Worm (Caenorhabditis elegans) whole organism, L3 larva: ENCODE measurements around the gene best-13.
A peak's percentile ranks its signal among the peaks of the same experiment; 100 is the strongest.

Experiments
- ama-1 ChIP-seq: fragments of 150-350 bp; optimal IDR thresholded peaks from 2 replicates; lab custom pipeline; 2018
- ceh-16 ChIP-seq: sonication (generic microtip); optimal IDR thresholded peaks from 2 replicates; lab custom pipeline; 2017; ENCODE audit warnings: missing biosample characterization, missing genetic modification characterization
- ceh-28 ChIP-seq: fragments of 150-350 bp; optimal IDR thresholded peaks from 2 replicates; lab custom pipeline; 2014; ENCODE audit warnings: missing biosample characterization, missing genetic modification reagents, missing genetic modification characterization
- ceh-82 ChIP-seq: fragments of 150-350 bp; optimal IDR thresholded peaks from 2 replicates; lab custom pipeline; 2014; ENCODE audit warnings: missing biosample characterization, missing genetic modification characterization
- ceh-9 ChIP-seq: sonication (generic microtip); optimal IDR thresholded peaks from 2 replicates; lab custom pipeline; 2018; ENCODE audit warnings: missing biosample characterization, missing genetic modification characterization
- elt-1 ChIP-seq: fragments of 150-350 bp; optimal IDR thresholded peaks from 2 replicates; lab custom pipeline; 2014; ENCODE audit warnings: missing biosample characterization, missing genetic modification characterization
- elt-3 ChIP-seq, 3 experiments: fragments of 150-350 bp in 1 of 3; sonication (generic microtip) in 2 of 3; optimal IDR thresholded peaks; 2 replicates in 2 of 3; 4 replicates in 1 of 3; lab custom pipeline; 2014 to 2017; ENCODE audit warnings: missing biosample characterization in 3 of 3, missing genetic modification characterization in 3 of 3
- eor-1 ChIP-seq, 2 experiments: fragments of 150-350 bp; optimal IDR thresholded peaks; 2 replicates each; lab custom pipeline; 2014 to 2018; ENCODE audit warnings: missing biosample characterization in 2 of 2, missing genetic modification characterization in 2 of 2
- fkh-10 ChIP-seq: sonication (generic microtip); optimal IDR thresholded peaks from 2 replicates; lab custom pipeline; 2017; ENCODE audit warnings: missing biosample characterization, missing genetic modification reagents, missing genetic modification characterization
- fkh-2 ChIP-seq: fragments of 150-350 bp; optimal IDR thresholded peaks from 2 replicates; lab custom pipeline; 2014; ENCODE audit warnings: missing biosample characterization, missing genetic modification reagents, missing genetic modification characterization
- hmg-11 ChIP-seq: sonication (generic microtip); optimal IDR thresholded peaks from 2 replicates; lab custom pipeline; 2016; ENCODE audit warnings: missing genetic modification characterization, missing compliant biosample characterization
- jun-1 ChIP-seq: fragments of 150-350 bp; optimal IDR thresholded peaks from 2 replicates; lab custom pipeline; 2014; ENCODE audit warnings: missing biosample characterization, missing genetic modification reagents, missing genetic modification characterization
- lin-15B ChIP-seq: fragments of 150-350 bp; optimal IDR thresholded peaks from 2 replicates; lab custom pipeline; 2014; ENCODE audit warnings: missing biosample characterization, missing genetic modification characterization
- lsy-12 ChIP-seq: sonication (generic microtip); optimal IDR thresholded peaks from 2 replicates; lab custom pipeline; 2016; ENCODE audit warnings: mild to moderate bottlenecking, missing genetic modification characterization, missing compliant biosample characterization
- mdl-1 ChIP-seq: fragments of 150-350 bp; optimal IDR thresholded peaks from 2 replicates; lab custom pipeline; 2014; ENCODE audit warnings: missing biosample characterization, missing genetic modification characterization
- nfya-1 ChIP-seq: sonication (generic microtip); optimal IDR thresholded peaks from 2 replicates; lab custom pipeline; 2017; ENCODE audit warnings: missing genetic modification characterization, mild to moderate bottlenecking, missing compliant biosample characterization, antibody characterized with exemption, moderate library complexity; ENCODE audit not compliant: insufficient read depth
- nhr-12 ChIP-seq: fragments of 150-350 bp; optimal IDR thresholded peaks from 2 replicates; lab custom pipeline; 2014; ENCODE audit warnings: missing biosample characterization, missing genetic modification characterization
- nhr-23 ChIP-seq: fragments of 150-350 bp; optimal IDR thresholded peaks from 2 replicates; lab custom pipeline; 2014; ENCODE audit warnings: missing biosample characterization, missing genetic modification reagents, missing genetic modification characterization
- nhr-25 ChIP-seq: sonication (generic microtip); optimal IDR thresholded peaks from 2 replicates; lab custom pipeline; 2017; ENCODE audit warnings: missing biosample characterization, missing genetic modification characterization
- nhr-28 ChIP-seq: fragments of 150-350 bp; optimal IDR thresholded peaks from 2 replicates; lab custom pipeline; 2014; ENCODE audit warnings: missing biosample characterization, missing genetic modification characterization
- nhr-43 ChIP-seq: sonication (generic microtip); optimal IDR thresholded peaks from 2 replicates; lab custom pipeline; 2016; ENCODE audit warnings: mild to moderate bottlenecking, missing genetic modification characterization, missing compliant biosample characterization; ENCODE audit not compliant: poor library complexity, severe bottlenecking
- nhr-76 ChIP-seq: fragments of 150-350 bp; sonication (generic microtip); optimal IDR thresholded peaks from 5 replicates; lab custom pipeline; 2014; ENCODE audit warnings: missing biosample characterization, missing genetic modification characterization
- nhr-77 ChIP-seq: fragments of 150-350 bp; optimal IDR thresholded peaks from 2 replicates; lab custom pipeline; 2014; ENCODE audit warnings: missing biosample characterization, missing genetic modification characterization
- pha-4 ChIP-seq: fragments of 150-350 bp; optimal IDR thresholded peaks from 2 replicates; lab custom pipeline; 2014; ENCODE audit warnings: missing biosample characterization, missing genetic modification reagents, missing genetic modification characterization
- pqm-1 ChIP-seq: fragments of 150-350 bp; optimal IDR thresholded peaks from 2 replicates; lab custom pipeline; 2017; ENCODE audit warnings: missing biosample characterization, missing genetic modification characterization, inconsistent platforms
- sea-2 ChIP-seq: fragments of 150-350 bp; sonication (generic microtip); optimal IDR thresholded peaks from 4 replicates; lab custom pipeline; 2014; ENCODE audit warnings: missing biosample characterization, missing genetic modification reagents, missing genetic modification characterization
- skn-1 ChIP-seq: fragments of 150-350 bp; optimal IDR thresholded peaks from 2 replicates; lab custom pipeline; 2014; ENCODE audit warnings: missing biosample characterization, missing genetic modification characterization
- snpc-4 ChIP-seq: fragments of 150-350 bp; optimal IDR thresholded peaks from 2 replicates; lab custom pipeline; 2014; ENCODE audit warnings: missing biosample characterization, missing genetic modification characterization
- tbx-2 ChIP-seq: sonication (generic microtip); optimal IDR thresholded peaks from 2 replicates; lab custom pipeline; 2016; ENCODE audit warnings: mild to moderate bottlenecking, missing genetic modification characterization, missing compliant biosample characterization
- unc-39 ChIP-seq: sonication (generic microtip); optimal IDR thresholded peaks from 4 replicates; lab custom pipeline; 2017; ENCODE audit warnings: missing biosample characterization, missing genetic modification characterization
- unc-62 ChIP-seq: fragments of 150-350 bp; sonication (generic microtip); optimal IDR thresholded peaks from 4 replicates; lab custom pipeline; 2014; ENCODE audit warnings: missing biosample characterization, missing genetic modification reagents, missing genetic modification characterization
- ztf-11 ChIP-seq: fragments of 150-350 bp; optimal IDR thresholded peaks from 2 replicates; lab custom pipeline; 2014; ENCODE audit warnings: missing biosample characterization, missing genetic modification characterization
- ztf-4 ChIP-seq: fragments of 150-350 bp; optimal IDR thresholded peaks from 2 replicates; lab custom pipeline; 2014; ENCODE audit warnings: missing biosample characterization, missing genetic modification characterization

Gene best-13

ce11 chrIV:9864778-9865177 lies 38.9 kb upstream of the best-13 start, which contains the start of the genes K07F5.15 and K07F5.22:
Gene K07F5.15 (plus strand): TSS chrIV:9865078.
Gene K07F5.22 (plus strand): TSS chrIV:9865078.
- TF ChIP-seq elt-3 (tag; optimal IDR thresholded peaks at IDR 0.05; lab: Kevin White, UChicago) (no peak), unc-39 (tag; lab: Kevin White, UChicago) (no peak), nhr-43 (tag; lab: Kevin White, UChicago) (no peak), nhr-12 (tag; lab: Kevin White, UChicago) (no peak), unc-62 (GFP tag; lab: Kevin White, UChicago) (no peak), nhr-23 (no peak), nhr-77 (tag; lab: Kevin White, UChicago) (no peak), ceh-9 (no peak), nhr-25 (tag; lab: Kevin White, UChicago) (no peak)
- TF ChIP-seq, all 47 proteins: peak for 0

- TF ChIP-seq mdl-1 (tag; lab: Kevin White, UChicago), result no peak
- no peak for TF ChIP-seq lsy-12 (tag; lab: Kevin White, UChicago)
- no peak for TF ChIP-seq snpc-4
- no peak for TF ChIP-seq eor-1 (tag; optimal IDR thresholded peaks at IDR 0.05; lab: Kevin White, UChicago)
- TF ChIP-seq lin-15B (tag; lab: Kevin White, UChicago), result no peak
- TF ChIP-seq ztf-11, result no peak
- no peak for TF ChIP-seq elt-1 (tag; lab: Kevin White, UChicago)
- no peak for TF ChIP-seq nhr-23
Measured at ce11 chrIV:9866865-9867264, 36.8 kb upstream of the best-13 start.

- TF ChIP-seq nhr-23 (peak; percentile 99), nhr-12 (tag; lab: Kevin White, UChicago) (no peak), elt-3 (tag; optimal IDR thresholded peaks at IDR 0.05; lab: Kevin White, UChicago) (peak in 2 of 3 experiments; percentile 40 to 50), ama-1 (lab: Kevin White, UChicago) (no peak), ceh-16 (tag; lab: Kevin White, UChicago) (no peak), nfya-1 (tag; lab: Kevin White, UChicago) (peak; percentile 29), fkh-2 (tag; lab: Kevin White, UChicago) (no peak), nhr-28 (no peak), mdl-1 (tag; lab: Kevin White, UChicago) (peak; percentile 35), nhr-25 (tag; lab: Kevin White, UChicago) (peak; percentile 93), nhr-76 (no peak), lsy-12 (tag; lab: Kevin White, UChicago) (peak; percentile 30), unc-62 (GFP tag; lab: Kevin White, UChicago) (peak; percentile 3), eor-1 (tag; optimal IDR thresholded peaks at IDR 0.05; lab: Kevin White, UChicago) (no peak), ceh-82 (no peak), ztf-4 (tag; lab: Kevin White, UChicago) (peak; percentile 77), nhr-43 (tag; lab: Kevin White, UChicago) (peak; percentile 99), ceh-28 (tag; lab: Kevin White, UChicago) (peak; percentile 48), tbx-2 (tag; lab: Kevin White, UChicago) (peak; percentile 57)
Measured at ce11 chrIV:9867915-9868314, 35.8 kb upstream of the best-13 start.

DNA sequence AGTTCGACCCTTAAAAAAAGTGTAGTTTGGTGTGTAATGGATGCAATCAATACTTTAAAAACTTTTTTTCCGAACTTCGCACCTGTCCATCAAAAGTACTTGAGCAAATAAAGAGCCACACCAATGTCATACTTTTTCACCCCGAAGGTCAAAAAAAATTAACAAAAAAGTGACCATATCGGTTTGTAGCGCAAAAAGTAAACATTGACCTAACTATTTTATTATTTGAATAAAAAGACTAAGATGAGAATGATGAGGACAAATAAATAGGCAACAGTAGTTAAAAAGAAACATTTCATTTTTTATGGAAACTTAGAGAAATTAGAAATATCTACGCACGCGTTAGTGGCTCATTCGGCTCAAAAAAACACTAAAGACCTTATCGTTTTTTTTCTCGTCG lies 34.4 kb upstream of the best-13 start:
- peak; percentile 91 for TF ChIP-seq pha-4 (tag; lab: Kevin White, UChicago)
- TF ChIP-seq skn-1 (tag; lab: Kevin White, UChicago), result no peak
- no peak for TF ChIP-seq ama-1 (lab: Kevin White, UChicago)
- TF ChIP-seq unc-39 (tag; lab: Kevin White, UChicago), result no peak
- TF ChIP-seq mdl-1 (tag; lab: Kevin White, UChicago), result no peak

DNA sequence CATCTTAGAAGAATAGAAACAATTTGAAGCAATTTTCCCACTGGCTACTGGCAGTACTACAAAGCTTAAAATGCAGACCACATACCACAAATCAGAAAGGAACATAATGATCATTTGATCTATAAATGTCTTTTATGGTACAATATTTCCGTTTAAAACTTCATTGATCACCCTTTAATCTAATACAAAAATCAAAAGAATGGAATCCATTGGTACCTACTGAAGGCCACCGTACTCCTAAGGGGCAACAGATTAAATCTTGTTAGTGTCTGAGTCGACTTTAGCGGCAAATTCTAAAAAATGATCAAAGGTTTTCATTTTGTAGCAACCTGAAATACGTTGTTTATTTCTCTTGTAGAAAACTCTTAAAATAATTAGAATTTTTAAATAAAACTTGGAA lies 31.5 kb upstream of the best-13 start:
- TF ChIP-seq ztf-4 (tag; lab: Kevin White, UChicago) (no peak), sea-2 (GFP tag; lab: Kevin White, UChicago) (no peak), elt-1 (tag; lab: Kevin White, UChicago) (peak; percentile 70), pqm-1 (tag; lab: Kevin White, UChicago) (no peak), jun-1 (no peak), tbx-2 (tag; lab: Kevin White, UChicago) (no peak), hmg-11 (no peak), nhr-25 (tag; lab: Kevin White, UChicago) (peak; percentile 3), eor-1 (tag; optimal IDR thresholded peaks at IDR 0.05; lab: Kevin White, UChicago) (no peak), fkh-10 (GFP tag; lab: Kevin White, UChicago) (no peak), elt-3 (tag; optimal IDR thresholded peaks at IDR 0.05; lab: Kevin White, UChicago) (no peak), nhr-28 (no peak)
